Fruit fly (Drosophila melanogaster) whole organism, embryonic: Measurements from ENCODE around the gene CG34301.

ENCODE experiments used
- Ada2b ChIP-seq: fragments of 200-800 bp; sonication (Bioruptor generic); IDR thresholded peaks from 2 replicates; pipeline ENCODE4 v1.3.6; 2022; ENCODE audit warnings: missing biosample characterization, missing genetic modification characterization
- B-H1 ChIP-seq: fragments of 200-800 bp; sonication (Bioruptor generic); IDR thresholded peaks from 3 replicates; pipeline ENCODE4 v1.3.6; 2022; ENCODE audit warnings: missing biosample characterization, missing genetic modification characterization
- CG10366 ChIP-seq: fragments of 200-800 bp; sonication (Bioruptor generic); IDR thresholded peaks from 2 replicates; pipeline ENCODE4 v1.3.6; 2022; ENCODE audit warnings: missing biosample characterization, missing genetic modification characterization
- CG10431 ChIP-seq: fragments of 200-800 bp; sonication (Bioruptor generic); optimal IDR thresholded peaks from 3 replicates; lab custom pipeline; 2018; ENCODE audit warnings: missing biosample characterization, mild to moderate bottlenecking, missing genetic modification characterization
- CG10543 ChIP-seq: fragments of 200-800 bp; sonication (Bioruptor generic); optimal IDR thresholded peaks from 3 replicates; lab custom pipeline; 2017; ENCODE audit warnings: missing biosample characterization, mild to moderate bottlenecking, missing genetic modification characterization, moderate library complexity
- CG11560 ChIP-seq: fragments of 200-800 bp; sonication (Bioruptor generic); IDR thresholded peaks from 3 replicates; pipeline ENCODE4 v1.3.6; 2022; ENCODE audit warnings: missing biosample characterization, missing genetic modification characterization
- CG12299 ChIP-seq: fragments of 200-800 bp; sonication (Bioruptor generic); optimal IDR thresholded peaks from 2 replicates; lab custom pipeline; 2018; ENCODE audit warnings: missing biosample characterization, mild to moderate bottlenecking, missing genetic modification characterization
- CG14860 ChIP-seq: fragments of 200-800 bp; sonication (Bioruptor generic); IDR thresholded peaks from 3 replicates; pipeline ENCODE4 v1.3.6; 2022; ENCODE audit warnings: missing biosample characterization, missing genetic modification characterization; ENCODE audit not compliant: partially characterized antibody
- CG15514 ChIP-seq: fragments of 200-800 bp; sonication (Bioruptor generic); optimal IDR thresholded peaks from 3 replicates; lab custom pipeline; 2017; ENCODE audit warnings: missing biosample characterization, missing genetic modification characterization, mild to moderate bottlenecking, moderate library complexity, missing genetic modification reagents
- CG17568 ChIP-seq: fragments of 200-800 bp; sonication (Bioruptor generic); optimal IDR thresholded peaks from 2 replicates; lab custom pipeline; 2018; ENCODE audit warnings: missing biosample characterization, mild to moderate bottlenecking, missing genetic modification characterization, moderate library complexity
- CG2712 ChIP-seq: fragments of 200-800 bp; optimal IDR thresholded peaks from 3 replicates; lab custom pipeline; 2019; ENCODE audit warnings: missing biosample characterization, mild to moderate bottlenecking, missing genetic modification characterization, moderate library complexity
- CG30403 ChIP-seq: fragments of 200-800 bp; sonication (Bioruptor generic); optimal IDR thresholded peaks from 3 replicates; lab custom pipeline; 2016; ENCODE audit warnings: missing biosample characterization, missing genetic modification characterization
- CG31224 ChIP-seq: fragments of 200-800 bp; sonication (Bioruptor generic); IDR thresholded peaks from 2 replicates; pipeline ENCODE4 v1.3.6; 2022; ENCODE audit warnings: missing biosample characterization, missing genetic modification characterization
- CG32772 ChIP-seq: fragments of 200-800 bp; sonication (Bioruptor generic); IDR thresholded peaks from 2 replicates; pipeline ENCODE4 v1.3.6; 2022; ENCODE audit warnings: missing biosample characterization, missing genetic modification characterization
- CG3847 ChIP-seq: fragments of 200-800 bp; sonication (Bioruptor generic); IDR thresholded peaks from 2 replicates; pipeline ENCODE4 v1.3.6; 2022; ENCODE audit warnings: missing biosample characterization, missing genetic modification characterization
- CG4282 ChIP-seq: fragments of 200-800 bp; sonication (Bioruptor generic); optimal IDR thresholded peaks from 2 replicates; lab custom pipeline; 2016; ENCODE audit warnings: missing biosample characterization, missing genetic modification characterization
- CG7928 ChIP-seq: fragments of 200-800 bp; sonication (Bioruptor generic); optimal IDR thresholded peaks from 2 replicates; lab custom pipeline; 2017; ENCODE audit warnings: missing biosample characterization, mild to moderate bottlenecking, missing genetic modification characterization
- CG8290 ChIP-seq, 3 experiments: fragments of 200-800 bp; sonication (Bioruptor generic); optimal IDR thresholded peaks; 2 replicates each; lab custom pipeline; 2016 to 2019; ENCODE audit warnings: missing biosample characterization in 3 of 3, missing genetic modification characterization in 3 of 3, mild to moderate bottlenecking in 2 of 3, moderate library complexity in 1 of 3
- CG9876 ChIP-seq: fragments of 200-800 bp; sonication (Bioruptor generic); optimal IDR thresholded peaks from 2 replicates; lab custom pipeline; 2016; ENCODE audit warnings: missing biosample characterization, missing genetic modification characterization
- D19B ChIP-seq: fragments of 200-800 bp; sonication (Bioruptor generic); optimal IDR thresholded peaks from 2 replicates; lab custom pipeline; 2017; ENCODE audit warnings: missing biosample characterization, mild to moderate bottlenecking, missing genetic modification characterization
- Dip2 ChIP-seq: fragments of 200-800 bp; sonication (Bioruptor generic); IDR thresholded peaks from 2 replicates; pipeline ENCODE4 v1.3.6; 2022; ENCODE audit warnings: missing biosample characterization, missing genetic modification characterization
- Dp ChIP-seq: fragments of 200-800 bp; sonication (Bioruptor generic); optimal IDR thresholded peaks from 2 replicates; lab custom pipeline; 2018; ENCODE audit warnings: missing biosample characterization, mild to moderate bottlenecking, missing genetic modification characterization, moderate library complexity
- Ets97D ChIP-seq: fragments of 200-800 bp; sonication (Bioruptor generic); optimal IDR thresholded peaks from 3 replicates; lab custom pipeline; 2016; ENCODE audit warnings: missing biosample characterization, missing genetic modification characterization
- Gug ChIP-seq: fragments of 200-800 bp; sonication (Bioruptor generic); IDR thresholded peaks from 4 replicates; pipeline ENCODE4 v1.3.6; 2022; ENCODE audit warnings: missing biosample characterization, missing genetic modification characterization
- HLH4C ChIP-seq: fragments of 200-800 bp; sonication (Bioruptor generic); IDR thresholded peaks from 3 replicates; pipeline ENCODE4 v1.3.6; 2022; ENCODE audit warnings: missing biosample characterization, missing genetic modification characterization; ENCODE audit not compliant: partially characterized antibody
- MBD-R2 ChIP-seq: fragments of 200-800 bp; sonication (Bioruptor generic); IDR thresholded peaks from 2 replicates; pipeline ENCODE4 v1.3.6; 2022; ENCODE audit warnings: missing biosample characterization, missing genetic modification characterization
- MESR4 ChIP-seq: fragments of 200-800 bp; sonication (Bioruptor generic); optimal IDR thresholded peaks from 2 replicates; lab custom pipeline; 2018; ENCODE audit warnings: missing biosample characterization, mild to moderate bottlenecking, missing genetic modification characterization, moderate library complexity
- Med ChIP-seq: fragments of 200-800 bp; sonication (Bioruptor generic); peaks from one replicate; lab custom pipeline; 2016; ENCODE audit warnings: missing biosample characterization, missing genetic modification characterization, mild to moderate bottlenecking, inconsistent platforms, moderate library complexity
- Mrtf ChIP-seq: fragments of 200-800 bp; sonication (Bioruptor generic); IDR thresholded peaks from 3 replicates; pipeline ENCODE4 v1.3.6; 2022; ENCODE audit warnings: missing biosample characterization, missing genetic modification characterization
- NFAT ChIP-seq: fragments of 200-800 bp; sonication (Bioruptor generic); IDR thresholded peaks from 2 replicates; pipeline ENCODE4 v1.3.6; 2022; ENCODE audit warnings: missing biosample characterization, missing genetic modification characterization
- NfI ChIP-seq: fragments of 200-800 bp; sonication (Bioruptor generic); optimal IDR thresholded peaks from 3 replicates; lab custom pipeline; 2018; ENCODE audit warnings: missing biosample characterization, mild to moderate bottlenecking, missing genetic modification characterization, moderate library complexity
- Oli ChIP-seq: fragments of 200-800 bp; sonication (Bioruptor generic); optimal IDR thresholded peaks from 2 replicates; lab custom pipeline; 2018; ENCODE audit warnings: missing biosample characterization, mild to moderate bottlenecking, missing genetic modification characterization, moderate library complexity
- Sox102F ChIP-seq: fragments of 200-800 bp; sonication (Bioruptor generic); optimal IDR thresholded peaks from 2 replicates; lab custom pipeline; 2018; ENCODE audit warnings: missing biosample characterization, mild to moderate bottlenecking, missing genetic modification characterization, moderate library complexity
- ara ChIP-seq: fragments of 200-800 bp; sonication (Bioruptor generic); IDR thresholded peaks from 2 replicates; pipeline ENCODE4 v1.3.6; 2022; ENCODE audit warnings: missing biosample characterization, missing genetic modification characterization
- croc ChIP-seq: fragments of 200-800 bp; sonication (Bioruptor generic); conservative IDR thresholded peaks from 3 replicates; pipeline ENCODE4 v1.3.6; 2022; ENCODE audit warnings: missing biosample characterization, missing genetic modification characterization
- dpn ChIP-seq, 2 experiments: fragments of 200-800 bp; sonication (Bioruptor generic); optimal IDR thresholded peaks; 3 replicates each; lab custom pipeline; 2016; ENCODE audit warnings: missing biosample characterization in 2 of 2, missing genetic modification characterization in 2 of 2
- gfzf ChIP-seq: fragments of 200-800 bp; sonication (Bioruptor generic); optimal IDR thresholded peaks from 2 replicates; lab custom pipeline; 2016; ENCODE audit warnings: missing biosample characterization, mild to moderate bottlenecking, missing genetic modification characterization, moderate library complexity
- oc ChIP-seq: fragments of 200-800 bp; sonication (Bioruptor generic); optimal IDR thresholded peaks from 2 replicates; lab custom pipeline; 2018; ENCODE audit warnings: missing biosample characterization, mild to moderate bottlenecking, missing genetic modification characterization, moderate library complexity
- prd ChIP-seq, 3 experiments: fragments of >200 bp in 2 of 3; fragments of 200-800 bp in 1 of 3; sonication (Bioruptor generic) in 1 of 3; optimal IDR thresholded peaks in 2 of 3; IDR thresholded peaks in 1 of 3; 2 replicates in 2 of 3; 3 replicates in 1 of 3; pipeline versions ENCODE4 v1.3.6 to Lab custom; 2017 to 2022; ENCODE audit warnings: missing biosample characterization in 1 of 3, missing genetic modification characterization in 1 of 3
- ranshi ChIP-seq: fragments of 200-800 bp; sonication (Bioruptor generic); IDR thresholded peaks from 2 replicates; pipeline ENCODE4 v1.3.6; 2022; ENCODE audit warnings: missing biosample characterization, missing genetic modification characterization
- run ChIP-seq: fragments of 200-800 bp; sonication (Bioruptor generic); optimal IDR thresholded peaks from 3 replicates; lab custom pipeline; 2018; ENCODE audit warnings: missing biosample characterization, mild to moderate bottlenecking, missing genetic modification characterization
- sc ChIP-seq, 3 experiments: fragments of >200 bp in 2 of 3; fragments of 200-800 bp in 1 of 3; sonication (Bioruptor generic) in 1 of 3; optimal IDR thresholded peaks; 2 replicates in 2 of 3; 3 replicates in 1 of 3; lab custom pipeline; 2017; ENCODE audit warnings: mild to moderate bottlenecking in 1 of 3, missing biosample characterization in 1 of 3, missing genetic modification characterization in 1 of 3, missing genetic modification reagents in 1 of 3
- sug ChIP-seq: fragments of 200-800 bp; optimal IDR thresholded peaks from 2 replicates; lab custom pipeline; 2019; ENCODE audit warnings: missing biosample characterization, mild to moderate bottlenecking, missing genetic modification characterization, moderate library complexity
- tna ChIP-seq: fragments of 200-800 bp; sonication (Bioruptor generic); IDR thresholded peaks from 2 replicates; pipeline ENCODE4 v1.3.6; 2022; ENCODE audit warnings: missing biosample characterization, missing genetic modification characterization; ENCODE audit not compliant: partially characterized antibody
- vvl ChIP-seq: fragments of 200-800 bp; sonication (Bioruptor generic); IDR thresholded peaks from 2 replicates; pipeline ENCODE4 v1.3.6; 2022; ENCODE audit warnings: missing biosample characterization, missing genetic modification characterization
- wdn ChIP-seq: fragments of 200-800 bp; sonication (Bioruptor generic); IDR thresholded peaks from 2 replicates; pipeline ENCODE4 v1.3.6; 2022; ENCODE audit warnings: missing biosample characterization, missing genetic modification characterization
- zen ChIP-seq: fragments of 200-800 bp; sonication (Bioruptor generic); optimal IDR thresholded peaks from 3 replicates; lab custom pipeline; 2018; ENCODE audit warnings: missing biosample characterization, mild to moderate bottlenecking, missing genetic modification characterization, moderate library complexity

The CG34301 gene

DNA sequence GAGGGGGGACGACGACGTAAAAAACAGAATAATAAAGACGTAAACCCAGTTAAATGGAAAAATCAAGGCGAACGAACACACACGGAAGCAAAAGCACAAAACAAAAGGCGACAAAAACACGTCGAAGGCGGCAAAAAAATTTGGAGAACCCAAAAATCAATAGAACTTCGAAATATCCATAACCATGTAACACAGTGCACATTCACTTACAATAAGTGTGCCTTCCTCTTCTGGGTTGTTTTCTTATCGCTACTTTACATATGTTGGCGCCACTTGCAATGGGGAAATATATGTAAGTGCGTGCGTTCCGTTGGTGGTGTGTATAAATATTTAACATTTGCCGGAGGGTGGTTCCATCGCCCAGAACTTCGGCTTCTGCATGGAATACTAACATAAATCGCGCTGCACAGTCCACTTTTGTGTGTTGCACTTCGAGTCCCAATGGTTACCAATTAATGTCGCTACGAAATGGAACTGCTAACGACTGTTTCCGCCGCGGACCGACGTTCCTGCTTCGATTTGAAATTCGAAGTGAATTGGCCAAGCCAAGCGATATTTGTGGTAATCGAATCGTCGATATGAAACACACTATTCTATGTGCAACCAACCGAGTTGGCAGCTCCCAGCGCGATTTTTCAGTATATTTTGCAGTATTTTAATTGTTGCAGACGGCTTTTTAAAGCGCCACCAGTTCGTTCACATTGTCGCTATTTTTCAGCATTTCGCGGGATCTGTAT, 25.9 kb upstream of the CG34301 start, which contains the start of the genes CG9801 and Nasp (continued):
- TF ChIP-seq NfI (GFP tag; lab: Kevin White, UChicago) = peak; percentile 39
- no peak for TF ChIP-seq Ada2b (GFP tag; lab: Robert Waterston, UW)
- peak; percentile 77 for TF ChIP-seq MBD-R2 (GFP tag; lab: Robert Waterston, UW)
- 0 out of 2 replicates have a peak, but pooled peaks have one; percentile 18 for TF ChIP-seq CG31224 (GFP tag; lab: Robert Waterston, UW)
- TF ChIP-seq CG30403 (GFP tag; lab: Kevin White, UChicago) = peak; percentile 31
- TF ChIP-seq Sox102F = no peak
- TF ChIP-seq prd (optimal IDR thresholded peaks at IDR 0.05; lab: Kevin White, UChicago) = no peak
- TF ChIP-seq prd (GFP tag; IDR thresholded peaks at IDR 0.05; lab: Robert Waterston, UW) = peak; percentile 22; the same call in 1 of the 3 replicates
- peak; percentile 56; the same call in 2 of the 3 replicates for TF ChIP-seq CG14860 (GFP tag; lab: Robert Waterston, UW)
- peak; percentile 41 for TF ChIP-seq CG9876 (GFP tag; lab: Kevin White, UChicago)
- peak; percentile 78 for TF ChIP-seq HLH4C
- 0 out of 2 replicates have a peak, but pooled peaks have one; percentile 29 for TF ChIP-seq CG32772 (GFP tag; lab: Robert Waterston, UW)
- no peak for TF ChIP-seq B-H1
- TF ChIP-seq Dip2 (GFP tag; lab: Robert Waterston, UW) = no peak
- TF ChIP-seq CG15514 (GFP tag; lab: Kevin White, UChicago) = peak; percentile 81
- peak; percentile 41 for TF ChIP-seq run (tag; lab: Kevin White, UChicago)
- peak; percentile 95 for TF ChIP-seq Ets97D (GFP tag; lab: Kevin White, UChicago)
- peak; percentile 50 for TF ChIP-seq MESR4 (GFP tag; lab: Kevin White, UChicago)
- TF ChIP-seq croc = no peak
- TF ChIP-seq CG17568 (GFP tag; lab: Kevin White, UChicago) = no peak
- no peak for TF ChIP-seq sug (tag; lab: Kevin White, UChicago)
- peak; percentile 82 for TF ChIP-seq Dp (GFP tag; lab: Kevin White, UChicago)
- TF ChIP-seq CG8290 (GFP tag; optimal IDR thresholded peaks at IDR 0.05; lab: Kevin White, UChicago) = peak; percentile 51
- peak in 1 of 2 experiments; percentile 75 for TF ChIP-seq CG8290 (tag; optimal IDR thresholded peaks at IDR 0.05; lab: Kevin White, UChicago)
- peak; percentile 3 for TF ChIP-seq CG12299 (tag; lab: Kevin White, UChicago)
- TF ChIP-seq vvl (GFP tag; lab: Robert Waterston, UW) = peak; percentile 61
- no peak for TF ChIP-seq oc (tag; lab: Kevin White, UChicago)
- no peak for TF ChIP-seq CG4282
- peak; percentile 97 for TF ChIP-seq gfzf (GFP tag; lab: Kevin White, UChicago)
- TF ChIP-seq tna (GFP tag; lab: Robert Waterston, UW) = peak; percentile 57
- peak; percentile 26 for TF ChIP-seq CG10543 (GFP tag; lab: Kevin White, UChicago)
- no peak for TF ChIP-seq CG10431 (GFP tag; lab: Kevin White, UChicago)
- no peak for TF ChIP-seq ara
- TF ChIP-seq CG3847 = peak; percentile 69
- no peak for TF ChIP-seq D19B (GFP tag; lab: Kevin White, UChicago)
- peak; percentile 29 to 33 for TF ChIP-seq dpn (GFP tag; optimal IDR thresholded peaks at IDR 0.05; lab: Kevin White, UChicago)
- TF ChIP-seq sc (optimal IDR thresholded peaks at IDR 0.05; lab: Kevin White, UChicago) = no peak
- TF ChIP-seq sc (GFP tag; optimal IDR thresholded peaks at IDR 0.05; lab: Kevin White, UChicago) = no peak
- TF ChIP-seq zen (tag; lab: Kevin White, UChicago) = peak; percentile 54
- peak; percentile 65; the same call in 2 of the 3 replicates for TF ChIP-seq CG11560
- no peak for TF ChIP-seq ranshi (GFP tag; lab: Robert Waterston, UW)
- TF ChIP-seq NFAT (GFP tag; lab: Robert Waterston, UW) = peak; percentile 56; the same call in 1 of the 2 replicates
- TF ChIP-seq wdn (GFP tag; lab: Robert Waterston, UW) = peak; percentile 38; the same call in 1 of the 2 replicates
- no peak for TF ChIP-seq Mrtf (GFP tag; lab: Robert Waterston, UW)
- no peak for TF ChIP-seq Oli (tag; lab: Kevin White, UChicago)
- peak; percentile 22 for TF ChIP-seq CG7928 (GFP tag; lab: Kevin White, UChicago)
- peak; percentile 9; the same call in 1 of the 2 replicates for TF ChIP-seq CG10366 (GFP tag; lab: Robert Waterston, UW)
- TF ChIP-seq Med = peak; percentile 92
- TF ChIP-seq Gug = 0 out of 4 replicates have a peak, but pooled peaks have one; percentile 12
- peak; percentile 46 for TF ChIP-seq CG2712 (tag; lab: Kevin White, UChicago)
